Worm (Caenorhabditis elegans) whole organism, L3 larva: ENCODE data around the gene nipi-4.
A peak's percentile ranks its signal among the peaks of the same experiment; 100 is the strongest.

ENCODE experiments used
- R02D3.7 ChIP-seq: fragments of 150-350 bp; optimal IDR thresholded peaks from 2 replicates; lab custom pipeline; 2014; ENCODE audit warnings: missing biosample characterization, missing genetic modification characterization
- ZK546.5 ChIP-seq: sonication (generic microtip); optimal IDR thresholded peaks from 2 replicates; lab custom pipeline; 2017; ENCODE audit warnings: missing biosample characterization, missing genetic modification characterization
- aly-2 ChIP-seq: fragments of 150-350 bp; optimal IDR thresholded peaks from 2 replicates; lab custom pipeline; 2014; ENCODE audit warnings: missing biosample characterization, missing genetic modification characterization
- ama-1 ChIP-seq: fragments of 150-350 bp; optimal IDR thresholded peaks from 2 replicates; lab custom pipeline; 2018
- ceh-16 ChIP-seq: sonication (generic microtip); optimal IDR thresholded peaks from 2 replicates; lab custom pipeline; 2017; ENCODE audit warnings: missing biosample characterization, missing genetic modification characterization
- ceh-28 ChIP-seq: fragments of 150-350 bp; optimal IDR thresholded peaks from 2 replicates; lab custom pipeline; 2014; ENCODE audit warnings: missing biosample characterization, missing genetic modification reagents, missing genetic modification characterization
- ceh-82 ChIP-seq: fragments of 150-350 bp; optimal IDR thresholded peaks from 2 replicates; lab custom pipeline; 2014; ENCODE audit warnings: missing biosample characterization, missing genetic modification characterization
- ceh-9 ChIP-seq: sonication (generic microtip); optimal IDR thresholded peaks from 2 replicates; lab custom pipeline; 2018; ENCODE audit warnings: missing biosample characterization, missing genetic modification characterization
- daf-12 ChIP-seq: fragments of 150-350 bp; optimal IDR thresholded peaks from 2 replicates; lab custom pipeline; 2014; ENCODE audit warnings: missing biosample characterization, missing genetic modification reagents, missing genetic modification characterization
- egl-27 ChIP-seq: sonication (generic microtip); optimal IDR thresholded peaks from 4 replicates; lab custom pipeline; 2017; ENCODE audit warnings: missing biosample characterization, missing genetic modification reagents, missing genetic modification characterization
- egl-5 ChIP-seq: fragments of 150-350 bp; optimal IDR thresholded peaks from 2 replicates; lab custom pipeline; 2017; ENCODE audit warnings: missing biosample characterization, missing genetic modification reagents, missing genetic modification characterization, inconsistent platforms
- elt-1 ChIP-seq: fragments of 150-350 bp; optimal IDR thresholded peaks from 2 replicates; lab custom pipeline; 2014; ENCODE audit warnings: missing biosample characterization, missing genetic modification characterization
- elt-2 ChIP-seq: sonication (generic microtip); optimal IDR thresholded peaks from 2 replicates; lab custom pipeline; 2016; ENCODE audit warnings: missing genetic modification reagents, mild to moderate bottlenecking, missing genetic modification characterization, missing compliant biosample characterization
- elt-3 ChIP-seq, 3 experiments: fragments of 150-350 bp in 1 of 3; sonication (generic microtip) in 2 of 3; optimal IDR thresholded peaks; 2 replicates in 2 of 3; 4 replicates in 1 of 3; lab custom pipeline; 2014 to 2017; ENCODE audit warnings: missing biosample characterization in 3 of 3, missing genetic modification characterization in 3 of 3
- eor-1 ChIP-seq, 2 experiments: fragments of 150-350 bp; optimal IDR thresholded peaks; 2 replicates each; lab custom pipeline; 2014 to 2018; ENCODE audit warnings: missing biosample characterization in 2 of 2, missing genetic modification characterization in 2 of 2
- fkh-10 ChIP-seq: sonication (generic microtip); optimal IDR thresholded peaks from 2 replicates; lab custom pipeline; 2017; ENCODE audit warnings: missing biosample characterization, missing genetic modification reagents, missing genetic modification characterization
- fkh-2 ChIP-seq: fragments of 150-350 bp; optimal IDR thresholded peaks from 2 replicates; lab custom pipeline; 2014; ENCODE audit warnings: missing biosample characterization, missing genetic modification reagents, missing genetic modification characterization
- fos-1 ChIP-seq: fragments of 150-350 bp; optimal IDR thresholded peaks from 2 replicates; lab custom pipeline; 2014; ENCODE audit warnings: missing biosample characterization, missing genetic modification characterization
- hmg-11 ChIP-seq: sonication (generic microtip); optimal IDR thresholded peaks from 2 replicates; lab custom pipeline; 2016; ENCODE audit warnings: missing genetic modification characterization, missing compliant biosample characterization
- jun-1 ChIP-seq: fragments of 150-350 bp; optimal IDR thresholded peaks from 2 replicates; lab custom pipeline; 2014; ENCODE audit warnings: missing biosample characterization, missing genetic modification reagents, missing genetic modification characterization
- lin-15B ChIP-seq: fragments of 150-350 bp; optimal IDR thresholded peaks from 2 replicates; lab custom pipeline; 2014; ENCODE audit warnings: missing biosample characterization, missing genetic modification characterization
- lin-39 ChIP-seq: fragments of 150-350 bp; optimal IDR thresholded peaks from 2 replicates; lab custom pipeline; 2018; ENCODE audit warnings: missing biosample characterization, missing genetic modification reagents, missing genetic modification characterization
- lsy-12 ChIP-seq: sonication (generic microtip); optimal IDR thresholded peaks from 2 replicates; lab custom pipeline; 2016; ENCODE audit warnings: mild to moderate bottlenecking, missing genetic modification characterization, missing compliant biosample characterization
- mdl-1 ChIP-seq: fragments of 150-350 bp; optimal IDR thresholded peaks from 2 replicates; lab custom pipeline; 2014; ENCODE audit warnings: missing biosample characterization, missing genetic modification characterization
- mml-1 ChIP-seq: fragments of 150-350 bp; sonication (generic microtip); optimal IDR thresholded peaks from 3 replicates; lab custom pipeline; 2014; ENCODE audit warnings: missing biosample characterization, missing genetic modification characterization
- nfya-1 ChIP-seq: sonication (generic microtip); optimal IDR thresholded peaks from 2 replicates; lab custom pipeline; 2017; ENCODE audit warnings: missing genetic modification characterization, mild to moderate bottlenecking, missing compliant biosample characterization, antibody characterized with exemption, moderate library complexity; ENCODE audit not compliant: insufficient read depth
- nhr-11 ChIP-seq: fragments of 150-350 bp; optimal IDR thresholded peaks from 2 replicates; lab custom pipeline; 2014; ENCODE audit warnings: missing biosample characterization, missing genetic modification characterization
- nhr-12 ChIP-seq: fragments of 150-350 bp; optimal IDR thresholded peaks from 2 replicates; lab custom pipeline; 2014; ENCODE audit warnings: missing biosample characterization, missing genetic modification characterization
- nhr-23 ChIP-seq: fragments of 150-350 bp; optimal IDR thresholded peaks from 2 replicates; lab custom pipeline; 2014; ENCODE audit warnings: missing biosample characterization, missing genetic modification reagents, missing genetic modification characterization
- nhr-237 ChIP-seq: fragments of 150-350 bp; optimal IDR thresholded peaks from 2 replicates; lab custom pipeline; 2014; ENCODE audit warnings: missing biosample characterization, missing genetic modification characterization
- nhr-25 ChIP-seq: sonication (generic microtip); optimal IDR thresholded peaks from 2 replicates; lab custom pipeline; 2017; ENCODE audit warnings: missing biosample characterization, missing genetic modification characterization
- nhr-28 ChIP-seq: fragments of 150-350 bp; optimal IDR thresholded peaks from 2 replicates; lab custom pipeline; 2014; ENCODE audit warnings: missing biosample characterization, missing genetic modification characterization
- nhr-43 ChIP-seq: sonication (generic microtip); optimal IDR thresholded peaks from 2 replicates; lab custom pipeline; 2016; ENCODE audit warnings: mild to moderate bottlenecking, missing genetic modification characterization, missing compliant biosample characterization; ENCODE audit not compliant: poor library complexity, severe bottlenecking
- nhr-67 ChIP-seq: fragments of 150-350 bp; optimal IDR thresholded peaks from 2 replicates; lab custom pipeline; 2014; ENCODE audit warnings: missing biosample characterization, missing genetic modification characterization
- nhr-76 ChIP-seq: fragments of 150-350 bp; sonication (generic microtip); optimal IDR thresholded peaks from 5 replicates; lab custom pipeline; 2014; ENCODE audit warnings: missing biosample characterization, missing genetic modification characterization
- nhr-77 ChIP-seq: fragments of 150-350 bp; optimal IDR thresholded peaks from 2 replicates; lab custom pipeline; 2014; ENCODE audit warnings: missing biosample characterization, missing genetic modification characterization
- pha-4 ChIP-seq: fragments of 150-350 bp; optimal IDR thresholded peaks from 2 replicates; lab custom pipeline; 2014; ENCODE audit warnings: missing biosample characterization, missing genetic modification reagents, missing genetic modification characterization
- pqm-1 ChIP-seq: fragments of 150-350 bp; optimal IDR thresholded peaks from 2 replicates; lab custom pipeline; 2017; ENCODE audit warnings: missing biosample characterization, missing genetic modification characterization, inconsistent platforms
- sea-2 ChIP-seq: fragments of 150-350 bp; sonication (generic microtip); optimal IDR thresholded peaks from 4 replicates; lab custom pipeline; 2014; ENCODE audit warnings: missing biosample characterization, missing genetic modification reagents, missing genetic modification characterization
- skn-1 ChIP-seq: fragments of 150-350 bp; optimal IDR thresholded peaks from 2 replicates; lab custom pipeline; 2014; ENCODE audit warnings: missing biosample characterization, missing genetic modification characterization
- snpc-4 ChIP-seq: fragments of 150-350 bp; optimal IDR thresholded peaks from 2 replicates; lab custom pipeline; 2014; ENCODE audit warnings: missing biosample characterization, missing genetic modification characterization
- tbx-2 ChIP-seq: sonication (generic microtip); optimal IDR thresholded peaks from 2 replicates; lab custom pipeline; 2016; ENCODE audit warnings: mild to moderate bottlenecking, missing genetic modification characterization, missing compliant biosample characterization
- unc-39 ChIP-seq: sonication (generic microtip); optimal IDR thresholded peaks from 4 replicates; lab custom pipeline; 2017; ENCODE audit warnings: missing biosample characterization, missing genetic modification characterization
- unc-62 ChIP-seq: fragments of 150-350 bp; sonication (generic microtip); optimal IDR thresholded peaks from 4 replicates; lab custom pipeline; 2014; ENCODE audit warnings: missing biosample characterization, missing genetic modification reagents, missing genetic modification characterization
- zag-1 ChIP-seq: fragments of 150-350 bp; optimal IDR thresholded peaks from 2 replicates; lab custom pipeline; 2014; ENCODE audit warnings: missing biosample characterization, missing genetic modification characterization
- ztf-11 ChIP-seq: fragments of 150-350 bp; optimal IDR thresholded peaks from 2 replicates; lab custom pipeline; 2014; ENCODE audit warnings: missing biosample characterization, missing genetic modification characterization
- ztf-4 ChIP-seq: fragments of 150-350 bp; optimal IDR thresholded peaks from 2 replicates; lab custom pipeline; 2014; ENCODE audit warnings: missing biosample characterization, missing genetic modification characterization

The nipi-4 gene

DNA sequence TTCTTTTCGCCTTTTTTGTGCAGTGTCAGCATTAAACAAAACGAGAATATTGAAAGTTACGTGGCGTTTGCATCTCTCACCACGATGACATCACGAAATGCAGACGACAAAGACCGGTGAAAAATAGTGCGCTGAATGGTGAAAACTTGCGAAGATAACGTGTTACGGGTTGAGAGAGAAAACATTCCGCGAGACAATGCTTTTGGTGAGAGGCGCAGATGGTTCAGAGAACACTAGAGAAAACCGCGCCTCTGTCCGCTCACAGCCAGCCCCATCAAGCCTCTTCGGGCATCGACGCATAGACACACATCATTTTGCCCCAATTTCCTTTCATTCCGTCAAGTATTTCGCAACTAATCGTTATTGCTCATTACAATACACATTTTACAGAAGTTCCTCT lies 16.0 kb downstream of the nipi-4 start, which contains the start of the genes C37C3.9 and C37C3.18:
TSS of gene C37C3.9 (minus strand) at position 98 of the 400 bp plus-strand sequence.
TSS of gene C37C3.18 (plus strand) at position 391 of the 400 bp plus-strand sequence.
- no peak for TF ChIP-seq ama-1
- TF ChIP-seq nhr-28 (tag; lab: Kevin White, UChicago) = no peak
- TF ChIP-seq elt-1 = peak; percentile 22
- TF ChIP-seq egl-5 (tag; lab: Kevin White, UChicago) = peak; percentile 57
- no peak for TF ChIP-seq mml-1 (tag; lab: Kevin White, UChicago)
- peak; percentile 80 for TF ChIP-seq nfya-1
- TF ChIP-seq lin-39 (tag; lab: Kevin White, UChicago) = peak; percentile 80
- peak; percentile 48 for TF ChIP-seq lin-15B (tag; lab: Kevin White, UChicago)
- no peak for TF ChIP-seq zag-1 (tag; lab: Kevin White, UChicago)
- no peak for TF ChIP-seq ztf-11
- TF ChIP-seq pha-4 = peak; percentile 90
- no peak for TF ChIP-seq daf-12 (tag; lab: Kevin White, UChicago)
- TF ChIP-seq aly-2 (tag; lab: Kevin White, UChicago) = no peak
- TF ChIP-seq elt-2 (tag; lab: Kevin White, UChicago) = peak; percentile 68
- no peak for TF ChIP-seq ceh-9
- no peak for TF ChIP-seq nhr-11 (tag; lab: Kevin White, UChicago)
- peak; percentile 22 for TF ChIP-seq R02D3.7 (tag; lab: Kevin White, UChicago)
- TF ChIP-seq eor-1 (tag; optimal IDR thresholded peaks at IDR 0.05; lab: Kevin White, UChicago) = no peak
- TF ChIP-seq unc-62 (GFP tag; lab: Kevin White, UChicago) = peak; percentile 48
- TF ChIP-seq fos-1 (tag; lab: Kevin White, UChicago) = no peak
- TF ChIP-seq mdl-1 = no peak
- TF ChIP-seq ceh-28 (tag; lab: Kevin White, UChicago) = peak; percentile 71
- TF ChIP-seq skn-1 (tag; lab: Kevin White, UChicago) = peak; percentile 93
- TF ChIP-seq ceh-82 (tag; lab: Kevin White, UChicago) = peak; percentile 0
- TF ChIP-seq nhr-67 = no peak
- no peak for TF ChIP-seq ZK546.5 (tag; lab: Kevin White, UChicago)
- TF ChIP-seq nhr-76 = no peak
- TF ChIP-seq hmg-11 = peak; percentile 87
- no peak for TF ChIP-seq unc-39 (tag; lab: Kevin White, UChicago)
- peak; percentile 75 for TF ChIP-seq nhr-23 (tag; lab: Kevin White, UChicago)
- TF ChIP-seq elt-3 (tag; optimal IDR thresholded peaks at IDR 0.05; lab: Kevin White, UChicago) = no peak
- TF ChIP-seq lsy-12 = peak; percentile 39
- TF ChIP-seq sea-2 (GFP tag; lab: Kevin White, UChicago) = no peak
- TF ChIP-seq nhr-12 (tag; lab: Kevin White, UChicago) = no peak
- TF ChIP-seq nhr-43 (tag; lab: Kevin White, UChicago) = peak; percentile 50
- no peak for TF ChIP-seq nhr-237 (tag; lab: Kevin White, UChicago)
- TF ChIP-seq tbx-2 = peak; percentile 17
- no peak for TF ChIP-seq ceh-16 (tag; lab: Kevin White, UChicago)
- peak; percentile 44 for TF ChIP-seq fkh-10 (GFP tag; lab: Kevin White, UChicago)
- peak; percentile 74 for TF ChIP-seq nhr-25
- TF ChIP-seq egl-27 (tag; lab: Kevin White, UChicago) = peak; percentile 51
- peak; percentile 22 for TF ChIP-seq pqm-1 (tag; lab: Kevin White, UChicago)
- TF ChIP-seq snpc-4 (tag; lab: Kevin White, UChicago) = peak; percentile 90
- no peak for TF ChIP-seq fkh-2 (tag; lab: Kevin White, UChicago)
- no peak for TF ChIP-seq nhr-77 (tag; lab: Kevin White, UChicago)
- no peak for TF ChIP-seq ztf-4 (tag; lab: Kevin White, UChicago)
- TF ChIP-seq jun-1 = peak; percentile 85
